Worm (Caenorhabditis elegans) whole organism, L3 larva: ENCODE results near the gene Y69A2AR.31.
A peak's percentile ranks its signal among the peaks of the same experiment; 100 is the strongest.
"Not testable (repeated sequence)": the region's sequence is repeated elsewhere in the genome, so short reads cannot be mapped to it uniquely, and the experiment has no call there.

Experiments
- ZK546.5 ChIP-seq: sonication (generic microtip); optimal IDR thresholded peaks from 2 replicates; lab custom pipeline; 2017; ENCODE audit warnings: missing biosample characterization, missing genetic modification characterization
- ceh-16 ChIP-seq: sonication (generic microtip); optimal IDR thresholded peaks from 2 replicates; lab custom pipeline; 2017; ENCODE audit warnings: missing biosample characterization, missing genetic modification characterization
- ceh-28 ChIP-seq: fragments of 150-350 bp; optimal IDR thresholded peaks from 2 replicates; lab custom pipeline; 2014; ENCODE audit warnings: missing biosample characterization, missing genetic modification reagents, missing genetic modification characterization
- ceh-9 ChIP-seq: sonication (generic microtip); optimal IDR thresholded peaks from 2 replicates; lab custom pipeline; 2018; ENCODE audit warnings: missing biosample characterization, missing genetic modification characterization
- daf-12 ChIP-seq: fragments of 150-350 bp; optimal IDR thresholded peaks from 2 replicates; lab custom pipeline; 2014; ENCODE audit warnings: missing biosample characterization, missing genetic modification reagents, missing genetic modification characterization
- egl-27 ChIP-seq: sonication (generic microtip); optimal IDR thresholded peaks from 4 replicates; lab custom pipeline; 2017; ENCODE audit warnings: missing biosample characterization, missing genetic modification reagents, missing genetic modification characterization
- egl-5 ChIP-seq: fragments of 150-350 bp; optimal IDR thresholded peaks from 2 replicates; lab custom pipeline; 2017; ENCODE audit warnings: missing biosample characterization, missing genetic modification reagents, missing genetic modification characterization, inconsistent platforms
- elt-1 ChIP-seq: fragments of 150-350 bp; optimal IDR thresholded peaks from 2 replicates; lab custom pipeline; 2014; ENCODE audit warnings: missing biosample characterization, missing genetic modification characterization
- elt-2 ChIP-seq: sonication (generic microtip); optimal IDR thresholded peaks from 2 replicates; lab custom pipeline; 2016; ENCODE audit warnings: missing genetic modification reagents, mild to moderate bottlenecking, missing genetic modification characterization, missing compliant biosample characterization
- eor-1 ChIP-seq, 2 experiments: fragments of 150-350 bp; optimal IDR thresholded peaks; 2 replicates each; lab custom pipeline; 2014 to 2018; ENCODE audit warnings: missing biosample characterization in 2 of 2, missing genetic modification characterization in 2 of 2
- fkh-10 ChIP-seq: sonication (generic microtip); optimal IDR thresholded peaks from 2 replicates; lab custom pipeline; 2017; ENCODE audit warnings: missing biosample characterization, missing genetic modification reagents, missing genetic modification characterization
- fkh-2 ChIP-seq: fragments of 150-350 bp; optimal IDR thresholded peaks from 2 replicates; lab custom pipeline; 2014; ENCODE audit warnings: missing biosample characterization, missing genetic modification reagents, missing genetic modification characterization
- fos-1 ChIP-seq: fragments of 150-350 bp; optimal IDR thresholded peaks from 2 replicates; lab custom pipeline; 2014; ENCODE audit warnings: missing biosample characterization, missing genetic modification characterization
- hmg-11 ChIP-seq: sonication (generic microtip); optimal IDR thresholded peaks from 2 replicates; lab custom pipeline; 2016; ENCODE audit warnings: missing genetic modification characterization, missing compliant biosample characterization
- jun-1 ChIP-seq: fragments of 150-350 bp; optimal IDR thresholded peaks from 2 replicates; lab custom pipeline; 2014; ENCODE audit warnings: missing biosample characterization, missing genetic modification reagents, missing genetic modification characterization
- lin-15B ChIP-seq: fragments of 150-350 bp; optimal IDR thresholded peaks from 2 replicates; lab custom pipeline; 2014; ENCODE audit warnings: missing biosample characterization, missing genetic modification characterization
- lsy-12 ChIP-seq: sonication (generic microtip); optimal IDR thresholded peaks from 2 replicates; lab custom pipeline; 2016; ENCODE audit warnings: mild to moderate bottlenecking, missing genetic modification characterization, missing compliant biosample characterization
- mdl-1 ChIP-seq: fragments of 150-350 bp; optimal IDR thresholded peaks from 2 replicates; lab custom pipeline; 2014; ENCODE audit warnings: missing biosample characterization, missing genetic modification characterization
- nfya-1 ChIP-seq: sonication (generic microtip); optimal IDR thresholded peaks from 2 replicates; lab custom pipeline; 2017; ENCODE audit warnings: missing genetic modification characterization, mild to moderate bottlenecking, missing compliant biosample characterization, antibody characterized with exemption, moderate library complexity; ENCODE audit not compliant: insufficient read depth
- nhr-237 ChIP-seq: fragments of 150-350 bp; optimal IDR thresholded peaks from 2 replicates; lab custom pipeline; 2014; ENCODE audit warnings: missing biosample characterization, missing genetic modification characterization
- nhr-28 ChIP-seq: fragments of 150-350 bp; optimal IDR thresholded peaks from 2 replicates; lab custom pipeline; 2014; ENCODE audit warnings: missing biosample characterization, missing genetic modification characterization
- nhr-67 ChIP-seq: fragments of 150-350 bp; optimal IDR thresholded peaks from 2 replicates; lab custom pipeline; 2014; ENCODE audit warnings: missing biosample characterization, missing genetic modification characterization
- nhr-76 ChIP-seq: fragments of 150-350 bp; sonication (generic microtip); optimal IDR thresholded peaks from 5 replicates; lab custom pipeline; 2014; ENCODE audit warnings: missing biosample characterization, missing genetic modification characterization
- nhr-77 ChIP-seq: fragments of 150-350 bp; optimal IDR thresholded peaks from 2 replicates; lab custom pipeline; 2014; ENCODE audit warnings: missing biosample characterization, missing genetic modification characterization
- pha-4 ChIP-seq: fragments of 150-350 bp; optimal IDR thresholded peaks from 2 replicates; lab custom pipeline; 2014; ENCODE audit warnings: missing biosample characterization, missing genetic modification reagents, missing genetic modification characterization
- pqm-1 ChIP-seq: fragments of 150-350 bp; optimal IDR thresholded peaks from 2 replicates; lab custom pipeline; 2017; ENCODE audit warnings: missing biosample characterization, missing genetic modification characterization, inconsistent platforms
- sea-2 ChIP-seq: fragments of 150-350 bp; sonication (generic microtip); optimal IDR thresholded peaks from 4 replicates; lab custom pipeline; 2014; ENCODE audit warnings: missing biosample characterization, missing genetic modification reagents, missing genetic modification characterization
- skn-1 ChIP-seq: fragments of 150-350 bp; optimal IDR thresholded peaks from 2 replicates; lab custom pipeline; 2014; ENCODE audit warnings: missing biosample characterization, missing genetic modification characterization
- unc-39 ChIP-seq: sonication (generic microtip); optimal IDR thresholded peaks from 4 replicates; lab custom pipeline; 2017; ENCODE audit warnings: missing biosample characterization, missing genetic modification characterization
- unc-62 ChIP-seq: fragments of 150-350 bp; sonication (generic microtip); optimal IDR thresholded peaks from 4 replicates; lab custom pipeline; 2014; ENCODE audit warnings: missing biosample characterization, missing genetic modification reagents, missing genetic modification characterization
- ztf-11 ChIP-seq: fragments of 150-350 bp; optimal IDR thresholded peaks from 2 replicates; lab custom pipeline; 2014; ENCODE audit warnings: missing biosample characterization, missing genetic modification characterization

Gene Y69A2AR.31

ce11 chrIV:2676281-2676680, 12.5 kb upstream of the Y69A2AR.31 start, which contains the start of gene Y94H6A.3 (continued):
- TF ChIP-seq hmg-11 = peak; percentile 48
- TF ChIP-seq ceh-9 (tag; lab: Kevin White, UChicago) = no peak
- TF ChIP-seq nhr-28 (tag; lab: Kevin White, UChicago) = no peak
- no peak for TF ChIP-seq nhr-237 (tag; lab: Kevin White, UChicago)
- peak in 1 of 2 experiments; percentile 24 for TF ChIP-seq eor-1 (tag; optimal IDR thresholded peaks at IDR 0.05; lab: Kevin White, UChicago)
- no peak for TF ChIP-seq sea-2 (GFP tag; lab: Kevin White, UChicago)

ce11 chrIV:2674915-2675314, 11.1 kb upstream of the Y69A2AR.31 start, which contains the start of gene gpx-4:
TSS of gene gpx-4 (minus strand) at chrIV:2675015.
- not testable (repeated sequence) for TF ChIP-seq hmg-11; daf-12 (tag; lab: Kevin White, UChicago); elt-2

DNA sequence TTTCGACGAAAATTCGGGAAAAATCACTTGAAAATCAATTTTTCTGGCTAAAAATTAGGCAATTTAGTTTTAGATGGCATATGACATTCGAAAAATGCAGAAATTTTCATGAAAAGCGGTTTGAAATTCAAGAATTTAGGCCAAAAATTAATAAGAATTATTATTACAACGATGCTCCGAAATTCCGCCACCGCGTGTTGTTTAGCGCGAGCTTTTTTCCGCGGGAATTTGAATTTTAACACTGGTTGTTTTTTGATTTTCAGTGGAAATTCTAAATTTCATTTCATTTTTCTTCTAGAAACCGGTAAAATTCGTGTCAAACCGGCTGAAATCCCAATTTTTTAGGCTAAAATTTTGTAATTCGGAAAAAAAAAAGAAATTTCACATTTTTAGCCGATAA, 6.9 kb upstream of the Y69A2AR.31 start:
- no peak for TF ChIP-seq ceh-28 (tag; lab: Kevin White, UChicago)
- peak; percentile 30 for TF ChIP-seq lin-15B (tag; lab: Kevin White, UChicago)
- TF ChIP-seq fkh-2 (tag; lab: Kevin White, UChicago) = no peak
- TF ChIP-seq unc-62 = no peak
- TF ChIP-seq fos-1 = no peak
- no peak for TF ChIP-seq ceh-16
- TF ChIP-seq pha-4 (tag; lab: Kevin White, UChicago) = peak; percentile 19
- TF ChIP-seq daf-12 (tag; lab: Kevin White, UChicago) = no peak
- TF ChIP-seq fkh-10 = no peak
- TF ChIP-seq, all 47 proteins: peak for 2

ce11 chrIV:2666586-2667100, 2.8 kb upstream of the Y69A2AR.31 start, which contains the start of gene Y69A2AR.1:
TSS of gene Y69A2AR.1 (plus strand) at chrIV:2667050.
- TF ChIP-seq pqm-1 (tag; lab: Kevin White, UChicago) = no peak
- no peak for TF ChIP-seq sea-2 (GFP tag; lab: Kevin White, UChicago)
- TF ChIP-seq nhr-77 (tag; lab: Kevin White, UChicago) = no peak
- TF ChIP-seq nfya-1 (tag; lab: Kevin White, UChicago) = peak; percentile 37
- no peak for TF ChIP-seq nhr-76
- no peak for TF ChIP-seq ztf-11 (tag; lab: Kevin White, UChicago)
- no peak for TF ChIP-seq fkh-10
- TF ChIP-seq ceh-9 (tag; lab: Kevin White, UChicago) = no peak
- TF ChIP-seq lin-15B (tag; lab: Kevin White, UChicago) = peak; percentile 38
- TF ChIP-seq mdl-1 (tag; lab: Kevin White, UChicago) = no peak
- no peak for TF ChIP-seq unc-39
- no peak for TF ChIP-seq ZK546.5 (tag; lab: Kevin White, UChicago)

DNA sequence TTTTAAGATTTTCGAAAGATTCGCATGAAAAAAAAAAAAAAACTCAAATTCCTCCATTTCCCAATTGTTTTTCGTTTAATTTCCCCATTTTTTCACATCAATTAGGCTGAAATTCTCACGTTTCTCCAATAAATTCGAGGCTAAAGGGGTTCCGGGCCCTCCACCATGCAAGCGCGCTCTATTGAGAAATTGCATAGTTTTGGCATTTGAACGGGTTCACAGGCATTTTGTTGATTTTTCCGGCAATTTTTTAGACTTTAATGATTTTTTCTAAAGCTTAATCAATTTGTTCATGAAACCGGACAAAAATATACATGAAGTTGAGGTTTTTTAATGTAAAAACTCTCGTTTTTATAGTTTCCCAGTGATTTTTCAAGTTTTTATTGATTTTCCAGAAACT, 2.3 kb upstream of the Y69A2AR.31 start:
- no peak for TF ChIP-seq jun-1
- peak; percentile 12 for TF ChIP-seq pha-4 (tag; lab: Kevin White, UChicago)
- no peak for TF ChIP-seq elt-1
- no peak for TF ChIP-seq ztf-11 (tag; lab: Kevin White, UChicago)
- no peak for TF ChIP-seq nhr-67
- TF ChIP-seq eor-1 (tag; optimal IDR thresholded peaks at IDR 0.05; lab: Kevin White, UChicago) = no peak
- TF ChIP-seq lin-15B (tag; lab: Kevin White, UChicago) = peak; percentile 30

ce11 chrIV:2665388-2665978, 1.7 kb upstream of the Y69A2AR.31 start:
- no peak for TF ChIP-seq ceh-28 (tag; lab: Kevin White, UChicago)
- TF ChIP-seq egl-5 (tag; lab: Kevin White, UChicago) = peak; percentile 33
- TF ChIP-seq ztf-11 (tag; lab: Kevin White, UChicago) = no peak
- TF ChIP-seq, all 47 proteins: peak for 1

DNA sequence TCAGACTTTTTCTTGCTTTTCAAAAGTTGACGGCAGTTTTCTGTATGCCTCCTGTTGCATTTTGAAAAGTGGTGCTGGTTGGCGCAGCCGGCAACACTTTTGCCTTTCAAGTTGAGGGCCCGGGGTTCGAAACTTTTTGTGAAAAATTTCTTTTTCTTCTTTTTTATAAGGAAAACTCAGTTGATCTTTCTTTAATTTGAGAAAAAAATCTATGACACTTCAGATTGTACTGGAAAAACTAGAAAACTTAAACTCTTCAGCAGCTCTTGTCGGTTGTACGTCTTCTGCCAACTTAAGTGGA, 1.0 kb upstream of the Y69A2AR.31 start:
- TF ChIP-seq unc-62 = no peak
- no peak for TF ChIP-seq egl-27
- TF ChIP-seq lsy-12 (tag; lab: Kevin White, UChicago) = peak; percentile 4
- no peak for TF ChIP-seq skn-1 (tag; lab: Kevin White, UChicago)
- no peak for TF ChIP-seq elt-2
- no peak for TF ChIP-seq fos-1
